Worm (Caenorhabditis elegans): ENCODE results near the gene F28C1.3.

- TF ChIP-seq F33H1.4 (GFP tag; IDR thresholded peaks at IDR 0.05) (no peak), ekl-4 (GFP tag; IDR thresholded peaks at IDR 0.05) (no peak), ama-1 (optimal IDR thresholded peaks at IDR 0.05) (no peak), ama-1 (GFP tag; optimal IDR thresholded peaks at IDR 0.05) (no peak), unc-62 (GFP tag; optimal IDR thresholded peaks at IDR 0.05) (no peak), snpc-4 (GFP tag; optimal IDR thresholded peaks at IDR 0.05) (no peak), snpc-4 (tag; optimal IDR thresholded peaks at IDR 0.05) (no peak), ztf-3 (GFP tag; optimal IDR thresholded peaks at IDR 0.05) (no peak), dpl-1 (GFP tag; optimal IDR thresholded peaks at IDR 0.05) (no peak), egl-18 (GFP tag; IDR thresholded peaks at IDR 0.05) (no peak), chd-7 (tag; optimal IDR thresholded peaks at IDR 0.05) (no peak), ZK185.1 (tag; optimal IDR thresholded peaks at IDR 0.05; ENCODE audit: poor library complexity, severe bottlenecking) (no peak)
These were observed 35.0 kb downstream of the F28C1.3 start, which contains the start of gene T28H10.1 for ce11 chrV:12503494-12503893.
